Worm (Caenorhabditis elegans) whole organism, L2 larva: ENCODE measurements around the gene hex-3.

Experiments used
- F13H6.1 ChIP-seq: sonication (generic microtip); optimal IDR thresholded peaks from 2 replicates; lab custom pipeline; 2016; ENCODE audit warnings: missing genetic modification characterization, missing compliant biosample characterization
- ceh-82 ChIP-seq: fragments of 150-350 bp; optimal IDR thresholded peaks from 2 replicates; lab custom pipeline; 2014; ENCODE audit warnings: missing biosample characterization, missing genetic modification characterization
- elt-1 ChIP-seq: fragments of 150-350 bp; optimal IDR thresholded peaks from 2 replicates; lab custom pipeline; 2014; ENCODE audit warnings: missing biosample characterization, missing genetic modification characterization
- lsy-2 ChIP-seq, 2 experiments: fragments of 150-350 bp in 1 of 2; sonication (generic microtip) in 1 of 2; optimal IDR thresholded peaks; 2 replicates each; lab custom pipeline; 2014 to 2017; ENCODE audit warnings: missing biosample characterization in 2 of 2, missing genetic modification characterization in 2 of 2
- nhr-10 ChIP-seq: sonication (generic microtip); optimal IDR thresholded peaks from 2 replicates; lab custom pipeline; 2017; ENCODE audit warnings: missing biosample characterization, missing genetic modification characterization
- nhr-12 ChIP-seq: fragments of 150-350 bp; optimal IDR thresholded peaks from 2 replicates; lab custom pipeline; 2014; ENCODE audit warnings: missing biosample characterization, missing genetic modification characterization
- skn-1 ChIP-seq: sonication (generic microtip); optimal IDR thresholded peaks from 2 replicates; lab custom pipeline; 2017; ENCODE audit warnings: missing biosample characterization, missing genetic modification characterization
- sma-9 ChIP-seq, 2 experiments: fragments of 150-350 bp in 1 of 2; sonication (generic microtip) in 1 of 2; optimal IDR thresholded peaks; 2 replicates each; lab custom pipeline; 2014 to 2016; ENCODE audit warnings: missing genetic modification characterization in 2 of 2, mild to moderate bottlenecking in 1 of 2, missing biosample characterization in 1 of 2, missing compliant biosample characterization in 1 of 2, missing genetic modification reagents in 1 of 2, moderate library complexity in 1 of 2
- unc-39 ChIP-seq: fragments of 150-350 bp; optimal IDR thresholded peaks from 2 replicates; lab custom pipeline; 2014; ENCODE audit warnings: missing biosample characterization, missing genetic modification characterization
- unc-55 ChIP-seq: fragments of 150-350 bp; sonication (generic microtip); optimal IDR thresholded peaks from 3 replicates; lab custom pipeline; 2014; ENCODE audit warnings: missing biosample characterization, missing genetic modification reagents, missing genetic modification characterization
- unc-62 ChIP-seq: fragments of 150-350 bp; optimal IDR thresholded peaks from 2 replicates; lab custom pipeline; 2014; ENCODE audit warnings: missing biosample characterization, missing genetic modification reagents, missing genetic modification characterization

ce11 chrIII:10870814-10871213, 21.8 kb downstream of the hex-3 start:
- no peak for TF ChIP-seq unc-39 (tag; lab: Kevin White, UChicago)
- no peak for TF ChIP-seq F13H6.1 (tag; lab: Kevin White, UChicago)
- no peak for TF ChIP-seq elt-1
- no peak for TF ChIP-seq ceh-82 (tag; lab: Kevin White, UChicago)
- no peak for TF ChIP-seq skn-1 (tag; lab: Kevin White, UChicago)
- no peak for TF ChIP-seq unc-55
- no peak for TF ChIP-seq sma-9 (GFP tag; optimal IDR thresholded peaks at IDR 0.05; lab: Kevin White, UChicago)
- TF ChIP-seq sma-9 (tag; optimal IDR thresholded peaks at IDR 0.05; lab: Kevin White, UChicago): no peak
- no peak for TF ChIP-seq nhr-12 (tag; lab: Kevin White, UChicago)
- TF ChIP-seq lsy-2 (tag; optimal IDR thresholded peaks at IDR 0.05; lab: Kevin White, UChicago): no peak
- TF ChIP-seq unc-62 (GFP tag; lab: Kevin White, UChicago): no peak
- TF ChIP-seq nhr-10 (tag; lab: Kevin White, UChicago): no peak
